Worm (Caenorhabditis elegans): ENCODE data around the gene ssp-34.

DNA sequence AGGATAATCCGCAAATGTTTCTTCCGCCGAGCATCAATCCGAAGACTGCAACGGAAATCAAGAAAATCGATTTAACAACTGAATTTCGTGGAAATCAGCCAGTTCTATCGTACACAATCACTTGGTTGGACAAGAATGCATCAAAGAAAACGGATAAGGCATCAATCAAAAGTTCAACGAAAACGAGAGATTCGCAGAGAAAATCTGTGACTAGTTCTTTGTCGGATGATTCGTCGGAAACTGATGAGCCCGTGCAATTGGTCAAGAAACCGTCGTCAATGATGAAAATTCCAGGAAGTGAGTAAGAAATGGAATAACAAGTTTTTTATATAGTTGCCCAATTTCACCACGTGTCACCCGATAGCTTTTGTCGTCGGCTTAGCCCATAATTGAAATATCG lies 32.3 kb downstream of the ssp-34 start, which contains the start of gene R102.6:
- TF ChIP-seq sox-4 (tag; optimal IDR thresholded peaks at IDR 0.05) (no peak), pqm-1 (tag; optimal IDR thresholded peaks at IDR 0.05) (no peak), nhr-84 (tag; optimal IDR thresholded peaks at IDR 0.05) (no peak), C16A3.4 (tag; optimal IDR thresholded peaks at IDR 0.05) (no peak), zip-4 (GFP tag; optimal IDR thresholded peaks at IDR 0.05) (no peak), nhr-76 (tag; optimal IDR thresholded peaks at IDR 0.05) (no peak), lin-13 (GFP tag; optimal IDR thresholded peaks at IDR 0.05) (no peak), tbx-2 (tag; optimal IDR thresholded peaks at IDR 0.05) (no peak), ces-1 (GFP tag; optimal IDR thresholded peaks at IDR 0.05) (no peak), nhr-237 (tag; optimal IDR thresholded peaks at IDR 0.05) (no peak), ama-1 (optimal IDR thresholded peaks at IDR 0.05) (no peak), zag-1 (tag; optimal IDR thresholded peaks at IDR 0.05) (no peak)
